Fruit fly (Drosophila melanogaster) whole organism, embryonic: Measurements from ENCODE around the gene CG34408.

ENCODE experiments used
- Aef1 ChIP-seq: fragments of 200-800 bp; sonication (Bioruptor generic); IDR thresholded peaks from 3 replicates; pipeline ENCODE4 v1.3.6; 2022; ENCODE audit warnings: missing biosample characterization, missing genetic modification characterization
- CG10147 ChIP-seq: fragments of 200-800 bp; sonication (Bioruptor generic); optimal IDR thresholded peaks from 2 replicates; lab custom pipeline; 2019; ENCODE audit warnings: missing biosample characterization, mild to moderate bottlenecking, missing genetic modification characterization, moderate library complexity
- CG10267 ChIP-seq: fragments of 200-800 bp; sonication (Bioruptor generic); optimal IDR thresholded peaks from 2 replicates; lab custom pipeline; 2018; ENCODE audit warnings: missing biosample characterization, mild to moderate bottlenecking, missing genetic modification characterization, moderate library complexity
- CG12744 ChIP-seq: fragments of 200-800 bp; sonication (Bioruptor generic); optimal IDR thresholded peaks from 2 replicates; lab custom pipeline; 2016; ENCODE audit warnings: missing biosample characterization, missing genetic modification characterization
- CG15269 ChIP-seq: fragments of 200-800 bp; sonication (Bioruptor generic); optimal IDR thresholded peaks from 2 replicates; lab custom pipeline; 2018; ENCODE audit warnings: missing biosample characterization, mild to moderate bottlenecking, missing genetic modification characterization, moderate library complexity
- CG17912 ChIP-seq: fragments of 200-800 bp; sonication (Bioruptor generic); optimal IDR thresholded peaks from 2 replicates; lab custom pipeline; 2018; ENCODE audit warnings: missing biosample characterization, mild to moderate bottlenecking, missing genetic modification characterization
- CG3407 ChIP-seq: fragments of 200-800 bp; sonication (Bioruptor generic); optimal IDR thresholded peaks from 2 replicates; lab custom pipeline; 2018; ENCODE audit warnings: missing biosample characterization, mild to moderate bottlenecking, missing genetic modification characterization
- CG34422 ChIP-seq: fragments of 200-800 bp; sonication (Bioruptor generic); IDR thresholded peaks from 3 replicates; pipeline ENCODE4 v1.3.6; 2022; ENCODE audit warnings: missing biosample characterization, missing genetic modification characterization
- CG3838 ChIP-seq: fragments of 200-800 bp; sonication (Bioruptor generic); optimal IDR thresholded peaks from 3 replicates; lab custom pipeline; 2016; ENCODE audit warnings: missing biosample characterization, missing genetic modification characterization
- CG4282 ChIP-seq: fragments of 200-800 bp; sonication (Bioruptor generic); optimal IDR thresholded peaks from 2 replicates; lab custom pipeline; 2016; ENCODE audit warnings: missing biosample characterization, missing genetic modification characterization
- CG4730 ChIP-seq: fragments of 200-800 bp; sonication (Bioruptor generic); IDR thresholded peaks from 2 replicates; pipeline ENCODE4 v1.3.6; 2022; ENCODE audit warnings: missing biosample characterization, missing genetic modification characterization
- CG6272 ChIP-seq: fragments of 200-800 bp; sonication (Bioruptor generic); IDR thresholded peaks from 2 replicates; pipeline ENCODE4 v1.3.6; 2022; ENCODE audit warnings: missing biosample characterization, missing genetic modification characterization
- CG7372 ChIP-seq: fragments of 200-800 bp; sonication (Bioruptor generic); IDR thresholded peaks from 2 replicates; pipeline ENCODE4 v1.3.6; 2022; ENCODE audit warnings: missing biosample characterization, missing genetic modification characterization
- CG8765 ChIP-seq: fragments of 200-800 bp; sonication (Bioruptor generic); IDR thresholded peaks from 2 replicates; pipeline ENCODE4 v1.3.6; 2022; ENCODE audit warnings: missing biosample characterization, missing genetic modification characterization
- CHES-1-like ChIP-seq: fragments of 200-800 bp; sonication (Bioruptor generic); optimal IDR thresholded peaks from 2 replicates; lab custom pipeline; 2016; ENCODE audit warnings: missing biosample characterization, missing genetic modification characterization
- Chrac-16 ChIP-seq: fragments of 200-800 bp; sonication (Bioruptor generic); optimal IDR thresholded peaks from 3 replicates; lab custom pipeline; 2016; ENCODE audit warnings: missing biosample characterization, missing genetic modification characterization
- D19B ChIP-seq: fragments of 200-800 bp; sonication (Bioruptor generic); optimal IDR thresholded peaks from 2 replicates; lab custom pipeline; 2017; ENCODE audit warnings: missing biosample characterization, mild to moderate bottlenecking, missing genetic modification characterization
- Deaf1 ChIP-seq: fragments of 200-800 bp; optimal IDR thresholded peaks from 3 replicates; lab custom pipeline; 2019; ENCODE audit warnings: missing biosample characterization, mild to moderate bottlenecking, missing genetic modification characterization, moderate library complexity
- Dip2 ChIP-seq: fragments of 200-800 bp; sonication (Bioruptor generic); IDR thresholded peaks from 2 replicates; pipeline ENCODE4 v1.3.6; 2022; ENCODE audit warnings: missing biosample characterization, missing genetic modification characterization
- H2.0 ChIP-seq: fragments of 200-800 bp; sonication (Bioruptor generic); IDR thresholded peaks from 2 replicates; pipeline ENCODE4 v1.3.6; 2022; ENCODE audit warnings: missing biosample characterization, missing genetic modification characterization
- HLH3B ChIP-seq: fragments of 200-800 bp; sonication (Bioruptor generic); IDR thresholded peaks from 2 replicates; pipeline ENCODE4 v1.3.6; 2022; ENCODE audit warnings: missing biosample characterization, missing genetic modification characterization
- HLHmδ ChIP-seq: fragments of 200-800 bp; sonication (Bioruptor generic); optimal IDR thresholded peaks from 2 replicates; lab custom pipeline; 2018; ENCODE audit warnings: missing biosample characterization, mild to moderate bottlenecking, missing genetic modification characterization, moderate library complexity
- HmgD ChIP-seq: fragments of 200-800 bp; sonication (Bioruptor generic); optimal IDR thresholded peaks from 3 replicates; lab custom pipeline; 2016; ENCODE audit warnings: missing biosample characterization, missing genetic modification characterization
- Lhr ChIP-seq: fragments of 200-800 bp; sonication (Bioruptor generic); optimal IDR thresholded peaks from 3 replicates; lab custom pipeline; 2017; ENCODE audit warnings: mild to moderate bottlenecking, missing biosample characterization, missing genetic modification reagents, missing genetic modification characterization
- Lim3 ChIP-seq: fragments of 200-800 bp; sonication (Bioruptor generic); IDR thresholded peaks from 2 replicates; pipeline ENCODE4 v1.3.6; 2022; ENCODE audit warnings: missing biosample characterization, missing genetic modification characterization
- NfI ChIP-seq: fragments of 200-800 bp; sonication (Bioruptor generic); optimal IDR thresholded peaks from 3 replicates; lab custom pipeline; 2018; ENCODE audit warnings: missing biosample characterization, mild to moderate bottlenecking, missing genetic modification characterization, moderate library complexity
- Ravus ChIP-seq: fragments of 200-800 bp; sonication (Bioruptor generic); IDR thresholded peaks from 2 replicates; pipeline ENCODE4 v1.3.6; 2022; ENCODE audit warnings: missing biosample characterization, missing genetic modification characterization
- Rx ChIP-seq: fragments of 200-800 bp; sonication (Bioruptor generic); IDR thresholded peaks from 2 replicates; pipeline ENCODE4 v1.3.6; 2022; ENCODE audit warnings: missing biosample characterization, missing genetic modification characterization
- Stat92E ChIP-seq, 3 experiments: fragments of >200 bp in 2 of 3; fragments of 200-800 bp in 1 of 3; sonication (Bioruptor generic) in 1 of 3; optimal IDR thresholded peaks; 2 replicates each; lab custom pipeline; 2017 to 2019; ENCODE audit warnings: missing biosample characterization in 3 of 3, missing genetic modification characterization in 3 of 3, mild to moderate bottlenecking in 1 of 3, moderate library complexity in 1 of 3
- Xrp1 ChIP-seq: fragments of 200-800 bp; sonication (Bioruptor generic); IDR thresholded peaks from 2 replicates; pipeline ENCODE4 v1.3.6; 2022; ENCODE audit warnings: missing biosample characterization, missing genetic modification characterization
- ara ChIP-seq: fragments of 200-800 bp; sonication (Bioruptor generic); IDR thresholded peaks from 2 replicates; pipeline ENCODE4 v1.3.6; 2022; ENCODE audit warnings: missing biosample characterization, missing genetic modification characterization
- ato ChIP-seq: fragments of 200-800 bp; sonication (Bioruptor generic); IDR thresholded peaks from 2 replicates; pipeline ENCODE4 v1.3.6; 2022; ENCODE audit warnings: missing biosample characterization, missing genetic modification characterization; ENCODE audit not compliant: partially characterized antibody
- az2 ChIP-seq: fragments of 200-800 bp; sonication (Bioruptor generic); optimal IDR thresholded peaks from 3 replicates; lab custom pipeline; 2016; ENCODE audit warnings: missing biosample characterization, missing genetic modification characterization
- chif ChIP-seq, 2 experiments: fragments of 200-800 bp; sonication (Bioruptor generic); optimal IDR thresholded peaks; 3 replicates each; lab custom pipeline; 2016; ENCODE audit warnings: missing biosample characterization in 2 of 2, missing genetic modification characterization in 2 of 2
- chm ChIP-seq: fragments of 200-800 bp; sonication (Bioruptor generic); IDR thresholded peaks from 2 replicates; pipeline ENCODE4 v1.3.6; 2022; ENCODE audit warnings: missing biosample characterization, missing genetic modification characterization
- cwo ChIP-seq: fragments of 200-800 bp; sonication (Bioruptor generic); optimal IDR thresholded peaks from 3 replicates; lab custom pipeline; 2017; ENCODE audit warnings: missing biosample characterization, missing genetic modification characterization, mild to moderate bottlenecking, moderate library complexity, missing genetic modification reagents
- dan ChIP-seq: fragments of 200-800 bp; sonication (Bioruptor generic); IDR thresholded peaks from 2 replicates; pipeline ENCODE4 v1.3.6; 2022; ENCODE audit warnings: missing biosample characterization, missing genetic modification characterization
- gem ChIP-seq: fragments of 200-800 bp; sonication (Bioruptor generic); optimal IDR thresholded peaks from 2 replicates; lab custom pipeline; 2019; ENCODE audit warnings: missing biosample characterization, mild to moderate bottlenecking, missing genetic modification characterization, moderate library complexity
- inv ChIP-seq: fragments of 200-800 bp; sonication (Bioruptor generic); IDR thresholded peaks from 2 replicates; pipeline ENCODE4 v1.3.6; 2022; ENCODE audit warnings: missing biosample characterization, missing genetic modification characterization; ENCODE audit not compliant: partially characterized antibody
- luna ChIP-seq: fragments of 200-800 bp; sonication (Bioruptor generic); optimal IDR thresholded peaks from 2 replicates; lab custom pipeline; 2016; ENCODE audit warnings: missing biosample characterization, missing genetic modification characterization
- prd ChIP-seq, 3 experiments: fragments of >200 bp in 2 of 3; fragments of 200-800 bp in 1 of 3; sonication (Bioruptor generic) in 1 of 3; optimal IDR thresholded peaks in 2 of 3; IDR thresholded peaks in 1 of 3; 2 replicates in 2 of 3; 3 replicates in 1 of 3; pipeline versions ENCODE4 v1.3.6 to Lab custom; 2017 to 2022; ENCODE audit warnings: missing biosample characterization in 1 of 3, missing genetic modification characterization in 1 of 3
- sens ChIP-seq: fragments of 200-800 bp; sonication (Bioruptor generic); peaks from one replicate; lab custom pipeline; 2016; ENCODE audit warnings: missing biosample characterization, missing genetic modification characterization
- shn ChIP-seq: fragments of 200-800 bp; sonication (Bioruptor generic); optimal IDR thresholded peaks from 3 replicates; lab custom pipeline; 2016; ENCODE audit warnings: missing biosample characterization, missing genetic modification characterization
- slp2 ChIP-seq: fragments of 200-800 bp; sonication (Bioruptor generic); optimal IDR thresholded peaks from 2 replicates; lab custom pipeline; 2016; ENCODE audit warnings: missing biosample characterization, missing genetic modification characterization
- stwl ChIP-seq: fragments of 200-800 bp; sonication (Bioruptor generic); optimal IDR thresholded peaks from 3 replicates; lab custom pipeline; 2018; ENCODE audit warnings: missing biosample characterization, mild to moderate bottlenecking, missing genetic modification characterization, moderate library complexity
- tio ChIP-seq: fragments of 200-800 bp; sonication (Bioruptor generic); optimal IDR thresholded peaks from 2 replicates; lab custom pipeline; 2017; ENCODE audit warnings: missing biosample characterization, missing genetic modification characterization, inconsistent platforms
- tup ChIP-seq: fragments of 200-800 bp; sonication (Bioruptor generic); optimal IDR thresholded peaks from 2 replicates; lab custom pipeline; 2016; ENCODE audit warnings: missing biosample characterization, mild to moderate bottlenecking, missing genetic modification characterization, moderate library complexity
- vvl ChIP-seq: fragments of 200-800 bp; sonication (Bioruptor generic); IDR thresholded peaks from 2 replicates; pipeline ENCODE4 v1.3.6; 2022; ENCODE audit warnings: missing biosample characterization, missing genetic modification characterization
- z ChIP-seq: fragments of 200-800 bp; sonication (Bioruptor generic); IDR thresholded peaks from 3 replicates; pipeline ENCODE4 v1.3.6; 2022; ENCODE audit warnings: missing biosample characterization, missing genetic modification characterization
- zfh1 ChIP-seq: fragments of 200-800 bp; sonication (Bioruptor generic); IDR thresholded peaks from 3 replicates; pipeline ENCODE4 v1.3.6; 2022; ENCODE audit warnings: missing biosample characterization, missing genetic modification characterization

The CG34408 gene

dm6 chrX:10211128-10211914 is 8.6 kb upstream of the CG34408 start (continued):
- TF ChIP-seq shn (GFP tag; lab: Kevin White, UChicago) (peak; percentile 20), stwl (tag; lab: Kevin White, UChicago) (no peak), CG4730 (GFP tag; lab: Robert Waterston, UW) (no peak), HLH3B (GFP tag; lab: Robert Waterston, UW) (no peak), CG17912 (GFP tag; lab: Kevin White, UChicago) (no peak), dan (GFP tag; lab: Robert Waterston, UW) (no peak), CG8765 (GFP tag; lab: Robert Waterston, UW) (no peak), sens (GFP tag; lab: Kevin White, UChicago) (peak; percentile 89), CG7372 (no peak), gem (tag; lab: Kevin White, UChicago) (peak; percentile 87), cwo (GFP tag; lab: Kevin White, UChicago) (peak; percentile 58), CG10147 (peak; percentile 59), tup (GFP tag; lab: Kevin White, UChicago) (no peak), Lhr (GFP tag; lab: Kevin White, UChicago) (no peak), H2.0 (GFP tag; lab: Robert Waterston, UW) (peak; percentile 28; the same call in 1 of the 2 replicates), NfI (GFP tag; lab: Kevin White, UChicago) (peak; percentile 54), CG3407 (GFP tag; lab: Kevin White, UChicago) (peak; percentile 30), ato (no peak), CG12744 (GFP tag; lab: Kevin White, UChicago) (peak; percentile 6), tio (peak; percentile 54), zfh1 (GFP tag; lab: Robert Waterston, UW) (0 out of 3 replicates have a peak, but pooled peaks have one; percentile 43)

dm6 chrX:10212118-10212517 is 7.8 kb upstream of the CG34408 start, which contains the start of gene Ypel:
TSS of gene Ypel (minus strand) at chrX:10212374.
- TF ChIP-seq CHES-1-like (GFP tag; lab: Kevin White, UChicago) (no peak), chm (GFP tag; lab: Robert Waterston, UW) (no peak), inv (GFP tag; lab: Robert Waterston, UW) (no peak), z (GFP tag; lab: Robert Waterston, UW) (no peak), Ravus (GFP tag; lab: Robert Waterston, UW) (no peak), HmgD (GFP tag; lab: Kevin White, UChicago) (no peak), HLHmδ (GFP tag; lab: Kevin White, UChicago) (no peak), Deaf1 (tag; lab: Kevin White, UChicago) (no peak), az2 (GFP tag; lab: Kevin White, UChicago) (no peak), Dip2 (GFP tag; lab: Robert Waterston, UW) (no peak), dan (GFP tag; lab: Robert Waterston, UW) (no peak), Rx (GFP tag; lab: Robert Waterston, UW) (no peak), Xrp1 (GFP tag; lab: Robert Waterston, UW) (no peak), D19B (no peak), Stat92E (GFP tag; optimal IDR thresholded peaks at IDR 0.05; lab: Kevin White, UChicago) (no peak), CG34422 (GFP tag; lab: Robert Waterston, UW) (no peak), luna (GFP tag; lab: Kevin White, UChicago) (no peak), slp2 (GFP tag; lab: Kevin White, UChicago) (no peak), ara (GFP tag; lab: Robert Waterston, UW) (no peak), CG3838 (GFP tag; lab: Kevin White, UChicago) (peak; percentile 4), CG10267 (tag; lab: Kevin White, UChicago) (no peak), Aef1 (GFP tag; lab: Robert Waterston, UW) (peak; percentile 34; the same call in 1 of the 3 replicates), vvl (GFP tag; lab: Robert Waterston, UW) (peak; percentile 31; the same call in 1 of the 2 replicates), CG6272 (no peak), Lim3 (GFP tag; lab: Robert Waterston, UW) (no peak), CG4282 (no peak), prd (optimal IDR thresholded peaks at IDR 0.05; lab: Kevin White, UChicago) (no peak), prd (GFP tag; IDR thresholded peaks at IDR 0.05; lab: Robert Waterston, UW) (no peak), CG15269 (tag; lab: Kevin White, UChicago) (no peak), Chrac-16 (no peak), chif (GFP tag; optimal IDR thresholded peaks at IDR 0.05; lab: Kevin White, UChicago) (no peak)
